Fruit fly (Drosophila melanogaster) whole organism, embryonic: ENCODE data around the gene sima.
A peak's percentile ranks its signal among the peaks of the same experiment; 100 is the strongest.

Experiments
- Ada2b ChIP-seq: fragments of 200-800 bp; sonication (Bioruptor generic); IDR thresholded peaks from 2 replicates; pipeline ENCODE4 v1.3.6; 2022; ENCODE audit warnings: missing biosample characterization, missing genetic modification characterization
- Antp ChIP-seq: fragments of 200-800 bp; sonication (Bioruptor generic); optimal IDR thresholded peaks from 3 replicates; lab custom pipeline; 2016; ENCODE audit warnings: missing biosample characterization, missing genetic modification characterization
- CG12299 ChIP-seq: fragments of 200-800 bp; sonication (Bioruptor generic); optimal IDR thresholded peaks from 2 replicates; lab custom pipeline; 2018; ENCODE audit warnings: missing biosample characterization, mild to moderate bottlenecking, missing genetic modification characterization
- CG14667 ChIP-seq: fragments of 200-800 bp; sonication (Bioruptor generic); IDR thresholded peaks from 2 replicates; pipeline ENCODE4 v1.3.6; 2022; ENCODE audit warnings: missing biosample characterization, missing genetic modification characterization
- CG15073 ChIP-seq: fragments of 200-800 bp; sonication (Bioruptor generic); optimal IDR thresholded peaks from 2 replicates; lab custom pipeline; 2016; ENCODE audit warnings: missing biosample characterization, missing genetic modification characterization
- CG16779 ChIP-seq: fragments of 200-800 bp; sonication (Bioruptor generic); IDR thresholded peaks from 2 replicates; pipeline ENCODE4 v1.3.6; 2022; ENCODE audit warnings: missing biosample characterization, missing genetic modification characterization
- CG16863 ChIP-seq: fragments of 200-800 bp; sonication (Bioruptor generic); optimal IDR thresholded peaks from 3 replicates; lab custom pipeline; 2016; ENCODE audit warnings: missing biosample characterization, missing genetic modification characterization
- CG17385 ChIP-seq: fragments of 200-800 bp; sonication (Bioruptor generic); optimal IDR thresholded peaks from 3 replicates; lab custom pipeline; 2018; ENCODE audit warnings: missing biosample characterization, mild to moderate bottlenecking, missing genetic modification characterization
- CG17612 ChIP-seq: fragments of 200-800 bp; sonication (Bioruptor generic); IDR thresholded peaks from 2 replicates; pipeline ENCODE4 v1.3.6; 2022; ENCODE audit warnings: missing biosample characterization, missing genetic modification characterization
- CG18599 ChIP-seq: fragments of 200-800 bp; sonication (Bioruptor generic); optimal IDR thresholded peaks from 3 replicates; lab custom pipeline; 2017; ENCODE audit warnings: missing biosample characterization, missing genetic modification characterization, mild to moderate bottlenecking, moderate library complexity, missing genetic modification reagents
- CG2120 ChIP-seq: fragments of 200-800 bp; sonication (Bioruptor generic); optimal IDR thresholded peaks from 3 replicates; lab custom pipeline; 2016; ENCODE audit warnings: missing biosample characterization, missing genetic modification characterization
- CG31388 ChIP-seq: fragments of 200-800 bp; sonication (Bioruptor generic); optimal IDR thresholded peaks from 2 replicates; lab custom pipeline; 2016; ENCODE audit warnings: missing biosample characterization, missing genetic modification characterization
- CG3407 ChIP-seq: fragments of 200-800 bp; sonication (Bioruptor generic); optimal IDR thresholded peaks from 2 replicates; lab custom pipeline; 2018; ENCODE audit warnings: missing biosample characterization, mild to moderate bottlenecking, missing genetic modification characterization
- CG42726 ChIP-seq: fragments of 200-800 bp; sonication (Bioruptor generic); IDR thresholded peaks from 2 replicates; pipeline ENCODE4 v1.3.6; 2022; ENCODE audit warnings: missing biosample characterization, missing genetic modification characterization; ENCODE audit not compliant: partially characterized antibody
- CG4282 ChIP-seq: fragments of 200-800 bp; sonication (Bioruptor generic); optimal IDR thresholded peaks from 2 replicates; lab custom pipeline; 2016; ENCODE audit warnings: missing biosample characterization, missing genetic modification characterization
- CG5180 ChIP-seq: fragments of 200-800 bp; sonication (Bioruptor generic); optimal IDR thresholded peaks from 3 replicates; lab custom pipeline; 2017; ENCODE audit warnings: missing biosample characterization, missing genetic modification characterization, mild to moderate bottlenecking, moderate library complexity, missing genetic modification reagents
- CG6683 ChIP-seq: fragments of 200-800 bp; sonication (Bioruptor generic); optimal IDR thresholded peaks from 2 replicates; lab custom pipeline; 2017; ENCODE audit warnings: missing biosample characterization, mild to moderate bottlenecking, missing genetic modification characterization, missing genetic modification reagents
- CG6765 ChIP-seq: fragments of 200-800 bp; sonication (Bioruptor generic); optimal IDR thresholded peaks from 3 replicates; lab custom pipeline; 2017; ENCODE audit warnings: missing biosample characterization, mild to moderate bottlenecking, missing genetic modification characterization
- CG7372 ChIP-seq: fragments of 200-800 bp; sonication (Bioruptor generic); IDR thresholded peaks from 2 replicates; pipeline ENCODE4 v1.3.6; 2022; ENCODE audit warnings: missing biosample characterization, missing genetic modification characterization
- CG7745 ChIP-seq: fragments of 200-800 bp; sonication (Bioruptor generic); optimal IDR thresholded peaks from 2 replicates; lab custom pipeline; 2018; ENCODE audit warnings: missing biosample characterization, mild to moderate bottlenecking, missing genetic modification characterization, moderate library complexity
- CG8290 ChIP-seq, 3 experiments: fragments of 200-800 bp; sonication (Bioruptor generic); optimal IDR thresholded peaks; 2 replicates each; lab custom pipeline; 2016 to 2019; ENCODE audit warnings: missing biosample characterization in 3 of 3, missing genetic modification characterization in 3 of 3, mild to moderate bottlenecking in 2 of 3, moderate library complexity in 1 of 3
- CG9932 ChIP-seq: fragments of 200-800 bp; sonication (Bioruptor generic); IDR thresholded peaks from 2 replicates; pipeline ENCODE4 v1.3.6; 2022; ENCODE audit warnings: missing biosample characterization, missing genetic modification characterization
- CkIIα-i1 ChIP-seq: fragments of 200-800 bp; sonication (Bioruptor generic); IDR thresholded peaks from 2 replicates; pipeline ENCODE4 v1.3.6; 2022; ENCODE audit warnings: missing biosample characterization, missing genetic modification characterization
- D19B ChIP-seq: fragments of 200-800 bp; sonication (Bioruptor generic); optimal IDR thresholded peaks from 2 replicates; lab custom pipeline; 2017; ENCODE audit warnings: missing biosample characterization, mild to moderate bottlenecking, missing genetic modification characterization
- Dll ChIP-seq: fragments of 200-800 bp; sonication (Bioruptor generic); IDR thresholded peaks from 4 replicates; pipeline ENCODE4 v1.3.6; 2022; ENCODE audit warnings: missing biosample characterization, missing genetic modification characterization; ENCODE audit not compliant: partially characterized antibody
- Ets97D ChIP-seq: fragments of 200-800 bp; sonication (Bioruptor generic); optimal IDR thresholded peaks from 3 replicates; lab custom pipeline; 2016; ENCODE audit warnings: missing biosample characterization, missing genetic modification characterization
- H2.0 ChIP-seq: fragments of 200-800 bp; sonication (Bioruptor generic); IDR thresholded peaks from 2 replicates; pipeline ENCODE4 v1.3.6; 2022; ENCODE audit warnings: missing biosample characterization, missing genetic modification characterization
- Hmx ChIP-seq: fragments of 200-800 bp; sonication (Bioruptor generic); optimal IDR thresholded peaks from 2 replicates; lab custom pipeline; 2016; ENCODE audit warnings: missing biosample characterization, missing genetic modification characterization
- Hr39 ChIP-seq: fragments of >200 bp; optimal IDR thresholded peaks from 2 replicates; lab custom pipeline; 2017
- Jarid2 ChIP-seq: fragments of 200-800 bp; sonication (Bioruptor generic); optimal IDR thresholded peaks from 3 replicates; lab custom pipeline; 2017; ENCODE audit warnings: mild to moderate bottlenecking, missing biosample characterization, missing genetic modification reagents, missing genetic modification characterization
- Kr ChIP-seq: fragments of 200-800 bp; sonication (Bioruptor generic); optimal IDR thresholded peaks from 2 replicates; lab custom pipeline; 2017; ENCODE audit warnings: missing biosample characterization, mild to moderate bottlenecking, missing genetic modification characterization
- Med ChIP-seq: fragments of 200-800 bp; sonication (Bioruptor generic); peaks from one replicate; lab custom pipeline; 2016; ENCODE audit warnings: missing biosample characterization, missing genetic modification characterization, mild to moderate bottlenecking, inconsistent platforms, moderate library complexity
- NFAT ChIP-seq: fragments of 200-800 bp; sonication (Bioruptor generic); IDR thresholded peaks from 2 replicates; pipeline ENCODE4 v1.3.6; 2022; ENCODE audit warnings: missing biosample characterization, missing genetic modification characterization
- PHDP ChIP-seq: fragments of 200-800 bp; sonication (Bioruptor generic); optimal IDR thresholded peaks from 3 replicates; lab custom pipeline; 2018; ENCODE audit warnings: missing biosample characterization, mild to moderate bottlenecking, missing genetic modification characterization, moderate library complexity
- Poxn ChIP-seq: fragments of 200-800 bp; sonication (Bioruptor generic); IDR thresholded peaks from 2 replicates; pipeline ENCODE4 v1.3.6; 2022; ENCODE audit warnings: missing biosample characterization, missing genetic modification characterization
- abd-A ChIP-seq: fragments of 200-800 bp; sonication (Bioruptor generic); optimal IDR thresholded peaks from 3 replicates; lab custom pipeline; 2019; ENCODE audit warnings: missing biosample characterization, mild to moderate bottlenecking, missing genetic modification characterization, moderate library complexity
- chn ChIP-seq: fragments of 200-800 bp; sonication (Bioruptor generic); optimal IDR thresholded peaks from 2 replicates; lab custom pipeline; 2016; ENCODE audit warnings: missing biosample characterization, missing genetic modification characterization
- dan ChIP-seq: fragments of 200-800 bp; sonication (Bioruptor generic); IDR thresholded peaks from 2 replicates; pipeline ENCODE4 v1.3.6; 2022; ENCODE audit warnings: missing biosample characterization, missing genetic modification characterization
- dm ChIP-seq: fragments of 200-800 bp; sonication (Bioruptor generic); optimal IDR thresholded peaks from 3 replicates; lab custom pipeline; 2016; ENCODE audit warnings: missing biosample characterization, missing genetic modification characterization
- emc ChIP-seq: fragments of 200-800 bp; sonication (Bioruptor generic); optimal IDR thresholded peaks from 2 replicates; lab custom pipeline; 2016; ENCODE audit warnings: missing biosample characterization, missing genetic modification characterization
- ftz-f1 ChIP-seq: fragments of 200-800 bp; sonication (Bioruptor generic); optimal IDR thresholded peaks from 2 replicates; lab custom pipeline; 2016; ENCODE audit warnings: missing biosample characterization, missing genetic modification characterization
- hth ChIP-seq: fragments of >200 bp; optimal IDR thresholded peaks from 2 replicates; lab custom pipeline; 2017; ENCODE audit warnings: inconsistent platforms
- mld ChIP-seq: fragments of 200-800 bp; sonication (Bioruptor generic); IDR thresholded peaks from 3 replicates; pipeline ENCODE4 v1.3.6; 2022; ENCODE audit warnings: missing biosample characterization, missing genetic modification characterization; ENCODE audit not compliant: partially characterized antibody
- nau ChIP-seq: fragments of 200-800 bp; sonication (Bioruptor generic); optimal IDR thresholded peaks from 3 replicates; lab custom pipeline; 2017; ENCODE audit warnings: missing biosample characterization, mild to moderate bottlenecking, missing genetic modification characterization, missing genetic modification reagents
- row ChIP-seq: fragments of 200-800 bp; sonication (Bioruptor generic); IDR thresholded peaks from 3 replicates; pipeline ENCODE4 v1.3.6; 2022; ENCODE audit warnings: missing biosample characterization, missing genetic modification characterization
- sens-2 ChIP-seq: fragments of 200-800 bp; sonication (Bioruptor generic); IDR thresholded peaks from 2 replicates; pipeline ENCODE4 v1.3.6; 2022; ENCODE audit warnings: missing biosample characterization, missing genetic modification characterization
- trh ChIP-seq: fragments of 200-800 bp; sonication (Bioruptor generic); optimal IDR thresholded peaks from 2 replicates; lab custom pipeline; 2016; ENCODE audit warnings: missing biosample characterization, missing genetic modification characterization
- zen ChIP-seq: fragments of 200-800 bp; sonication (Bioruptor generic); optimal IDR thresholded peaks from 3 replicates; lab custom pipeline; 2018; ENCODE audit warnings: missing biosample characterization, mild to moderate bottlenecking, missing genetic modification characterization, moderate library complexity

The sima gene

dm6 chr3R:30046029-30047001 is 11.8 kb upstream of the sima start, which contains the start of the genes RpL32 and CG7943 (continued):
- TF ChIP-seq CG12299 (tag; lab: Kevin White, UChicago) (peak; percentile 84), Hmx (peak; percentile 86), Poxn (GFP tag; lab: Robert Waterston, UW) (peak; percentile 85), chn (GFP tag; lab: Kevin White, UChicago) (peak; percentile 90), CG16779 (GFP tag; lab: Robert Waterston, UW) (peak; percentile 87), dm (GFP tag; lab: Kevin White, UChicago) (peak; percentile 97), NFAT (GFP tag; lab: Robert Waterston, UW) (no peak; the same call in 1 of the 2 replicates), CG18599 (GFP tag; lab: Kevin White, UChicago) (peak; percentile 96), CG7372 (GFP tag; lab: Robert Waterston, UW) (peak; percentile 94), Ets97D (peak; percentile 99), zen (tag; lab: Kevin White, UChicago) (peak; percentile 91), emc (GFP tag; lab: Kevin White, UChicago) (peak; percentile 94), CG4282 (peak; percentile 94), CG9932 (GFP tag; lab: Robert Waterston, UW) (peak; percentile 99), CkIIα-i1 (GFP tag; lab: Robert Waterston, UW) (0 out of 2 replicates have a peak, but pooled peaks have one; percentile 57)

- no peak for TF ChIP-seq H2.0 (GFP tag; lab: Robert Waterston, UW)
- no peak for TF ChIP-seq Antp
- no peak for TF ChIP-seq CG16863 (GFP tag; lab: Kevin White, UChicago)
- TF ChIP-seq CG2120 (GFP tag; lab: Kevin White, UChicago) = no peak
- no peak for TF ChIP-seq mld
- peak; percentile 42; the same call in 1 of the 2 replicates for TF ChIP-seq CG17612 (GFP tag; lab: Robert Waterston, UW)
- TF ChIP-seq CG42726 (GFP tag; lab: Robert Waterston, UW) = no peak
- TF ChIP-seq PHDP (tag; lab: Kevin White, UChicago) = no peak
- no peak for TF ChIP-seq CG8290 (GFP tag; optimal IDR thresholded peaks at IDR 0.05; lab: Kevin White, UChicago)
- TF ChIP-seq CG8290 (tag; optimal IDR thresholded peaks at IDR 0.05; lab: Kevin White, UChicago) = peak in 1 of 2 experiments; percentile 26
- TF ChIP-seq trh = no peak
- TF ChIP-seq Hr39 (lab: Kevin White, UChicago) = no peak
- TF ChIP-seq Kr (GFP tag; lab: Kevin White, UChicago) = no peak
- no peak for TF ChIP-seq Jarid2 (GFP tag; lab: Kevin White, UChicago)
- TF ChIP-seq CG6683 (GFP tag; lab: Kevin White, UChicago) = no peak
- TF ChIP-seq sens-2 (GFP tag; lab: Robert Waterston, UW) = no peak
- TF ChIP-seq CG17385 (GFP tag; lab: Kevin White, UChicago) = no peak
- TF ChIP-seq dan = no peak
- no peak for TF ChIP-seq abd-A (tag; lab: Kevin White, UChicago)
- no peak for TF ChIP-seq Dll (GFP tag; lab: Robert Waterston, UW)
- no peak for TF ChIP-seq CG5180 (GFP tag; lab: Kevin White, UChicago)
- no peak for TF ChIP-seq D19B (GFP tag; lab: Kevin White, UChicago)
- TF ChIP-seq CG31388 (GFP tag; lab: Kevin White, UChicago) = no peak
- no peak for TF ChIP-seq CG3407 (GFP tag; lab: Kevin White, UChicago)
- no peak for TF ChIP-seq ftz-f1 (GFP tag; lab: Kevin White, UChicago)
- no peak for TF ChIP-seq CG15073 (GFP tag; lab: Kevin White, UChicago)
- no peak for TF ChIP-seq zen (tag; lab: Kevin White, UChicago)
- no peak for TF ChIP-seq hth (lab: Kevin White, UChicago)
- no peak for TF ChIP-seq CG7745 (tag; lab: Kevin White, UChicago)
- no peak for TF ChIP-seq chn (GFP tag; lab: Kevin White, UChicago)
- no peak for TF ChIP-seq CG14667 (GFP tag; lab: Robert Waterston, UW)
- TF ChIP-seq Ada2b = no peak
- TF ChIP-seq CG6765 (GFP tag; lab: Kevin White, UChicago) = no peak
- peak; percentile 30; the same call in 2 of the 3 replicates for TF ChIP-seq row (GFP tag; lab: Robert Waterston, UW)
- TF ChIP-seq Med (GFP tag; lab: Kevin White, UChicago) = peak; percentile 53
- no peak for TF ChIP-seq nau
These were observed 7.7 kb upstream of the sima start for dm6 chr3R:30050448-30050847.
